Worm (Caenorhabditis elegans): Measurements from ENCODE around the gene E02H1.5.

DNA sequence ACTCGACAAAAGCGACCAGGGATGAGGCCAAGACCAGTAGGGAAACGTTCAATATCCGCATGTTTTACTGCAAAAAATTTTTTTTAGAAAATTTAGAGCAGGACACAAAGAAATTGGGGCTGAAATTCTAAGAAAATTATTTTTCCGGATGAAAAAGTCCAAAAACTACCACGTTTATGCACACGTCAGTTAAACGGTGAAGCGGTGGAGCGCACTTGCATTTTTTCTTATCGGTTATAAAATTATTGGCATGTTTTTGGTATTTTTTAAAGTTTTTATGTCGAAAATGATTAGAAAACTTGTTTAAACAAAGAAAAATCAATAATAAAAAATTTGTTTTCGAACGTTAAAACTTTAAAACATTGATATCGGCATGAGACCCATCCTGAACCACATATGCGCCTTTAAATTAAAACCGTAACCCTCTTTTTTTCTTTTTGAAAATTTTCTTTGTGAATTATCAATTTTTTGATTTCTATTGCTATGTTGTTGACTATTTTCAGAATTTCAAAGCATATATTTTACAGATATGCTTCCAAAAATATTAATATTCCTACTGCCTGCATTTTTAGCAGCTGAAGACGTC, 29.2 kb downstream of the E02H1.5 start, which contains the start of the genes dnj-20 and ZK1307.8:
- TF ChIP-seq zag-1 (tag; optimal IDR thresholded peaks at IDR 0.05) (no peak), attf-4 (tag; optimal IDR thresholded peaks at IDR 0.05) (no peak), cey-2 (tag; optimal IDR thresholded peaks at IDR 0.05; ENCODE audit: borderline replicate concordance, insufficient read depth) (no peak), ceh-82 (tag; optimal IDR thresholded peaks at IDR 0.05) (no peak), nhr-77 (tag; optimal IDR thresholded peaks at IDR 0.05) (no peak), ZK546.5 (tag; optimal IDR thresholded peaks at IDR 0.05) (no peak), zfp-2 (tag; optimal IDR thresholded peaks at IDR 0.05) (no peak), ces-1 (GFP tag; optimal IDR thresholded peaks at IDR 0.05) (no peak), lsy-2 (tag; optimal IDR thresholded peaks at IDR 0.05) (peak in 1 of 2 experiments; percentile 56), mxl-3 (GFP tag; optimal IDR thresholded peaks at IDR 0.05) (peak; percentile 5)

Data from whole organism, L4 larva.